Worm (Caenorhabditis elegans) whole organism, L2 larva: ENCODE measurements around the gene Y4C6B.7.
A peak's percentile ranks its signal among the peaks of the same experiment; 100 is the strongest.

ENCODE experiments used
- C34F6.9 ChIP-seq: fragments of 150-350 bp; optimal IDR thresholded peaks from 2 replicates; lab custom pipeline; 2014; ENCODE audit warnings: missing biosample characterization, missing genetic modification characterization
- F13H6.1 ChIP-seq: sonication (generic microtip); optimal IDR thresholded peaks from 2 replicates; lab custom pipeline; 2016; ENCODE audit warnings: missing genetic modification characterization, missing compliant biosample characterization
- R02D3.7 ChIP-seq: fragments of 150-350 bp; optimal IDR thresholded peaks from 2 replicates; lab custom pipeline; 2014; ENCODE audit warnings: missing biosample characterization, missing genetic modification characterization
- ZK546.5 ChIP-seq: sonication (generic microtip); optimal IDR thresholded peaks from 2 replicates; lab custom pipeline; 2017; ENCODE audit warnings: missing biosample characterization, missing genetic modification characterization
- alr-1 ChIP-seq: fragments of 150-350 bp; optimal IDR thresholded peaks from 2 replicates; lab custom pipeline; 2014; ENCODE audit warnings: missing biosample characterization, missing genetic modification characterization
- ama-1 ChIP-seq: fragments of 150-350 bp; optimal IDR thresholded peaks from 2 replicates; lab custom pipeline; 2018; ENCODE audit warnings: inconsistent platforms
- blmp-1 ChIP-seq: sonication (generic microtip); optimal IDR thresholded peaks from 2 replicates; lab custom pipeline; 2017; ENCODE audit warnings: missing genetic modification characterization, mild to moderate bottlenecking, missing compliant biosample characterization, antibody characterized with exemption, moderate library complexity; ENCODE audit not compliant: insufficient read depth
- ceh-16 ChIP-seq: fragments of 150-350 bp; optimal IDR thresholded peaks from 2 replicates; lab custom pipeline; 2014; ENCODE audit warnings: missing biosample characterization, missing genetic modification characterization
- crh-2 ChIP-seq: sonication (generic microtip); optimal IDR thresholded peaks from 2 replicates; lab custom pipeline; 2017; ENCODE audit warnings: missing biosample characterization, missing genetic modification characterization
- dmd-4 ChIP-seq: sonication (generic microtip); optimal IDR thresholded peaks from 2 replicates; lab custom pipeline; 2017; ENCODE audit warnings: missing biosample characterization, missing genetic modification characterization
- elt-1 ChIP-seq: fragments of 150-350 bp; optimal IDR thresholded peaks from 2 replicates; lab custom pipeline; 2014; ENCODE audit warnings: missing biosample characterization, missing genetic modification characterization
- elt-3 ChIP-seq: sonication (generic microtip); optimal IDR thresholded peaks from 2 replicates; lab custom pipeline; 2017; ENCODE audit warnings: missing biosample characterization, missing genetic modification characterization
- fos-1 ChIP-seq: fragments of 150-350 bp; optimal IDR thresholded peaks from 2 replicates; lab custom pipeline; 2014; ENCODE audit warnings: missing biosample characterization, missing genetic modification characterization
- gmeb-1 ChIP-seq: fragments of 150-350 bp; optimal IDR thresholded peaks from 2 replicates; lab custom pipeline; 2014; ENCODE audit warnings: missing biosample characterization, missing genetic modification characterization
- lin-11 ChIP-seq: fragments of 150-350 bp; sonication (generic microtip); optimal IDR thresholded peaks from 2 replicates; lab custom pipeline; 2014; ENCODE audit warnings: missing biosample characterization, missing genetic modification characterization, inconsistent platforms, mixed read lengths
- lin-13 ChIP-seq: fragments of 150-350 bp; optimal IDR thresholded peaks from 2 replicates; lab custom pipeline; 2014; ENCODE audit warnings: missing biosample characterization, missing genetic modification reagents, missing genetic modification characterization
- lin-39 ChIP-seq: fragments of 150-350 bp; optimal IDR thresholded peaks from 2 replicates; lab custom pipeline; 2014; ENCODE audit warnings: missing biosample characterization, missing genetic modification reagents, missing genetic modification characterization
- lsy-2 ChIP-seq, 2 experiments: fragments of 150-350 bp in 1 of 2; sonication (generic microtip) in 1 of 2; optimal IDR thresholded peaks; 2 replicates each; lab custom pipeline; 2014 to 2017; ENCODE audit warnings: missing biosample characterization in 2 of 2, missing genetic modification characterization in 2 of 2
- mab-5 ChIP-seq: fragments of 150-350 bp; optimal IDR thresholded peaks from 2 replicates; lab custom pipeline; 2014; ENCODE audit warnings: missing biosample characterization, missing genetic modification characterization
- mbf-1 ChIP-seq: sonication (generic microtip); optimal IDR thresholded peaks from 2 replicates; lab custom pipeline; 2017; ENCODE audit warnings: missing biosample characterization, missing genetic modification characterization
- nhr-11 ChIP-seq: fragments of 150-350 bp; optimal IDR thresholded peaks from 2 replicates; lab custom pipeline; 2014; ENCODE audit warnings: missing biosample characterization, missing genetic modification characterization
- nhr-12 ChIP-seq: fragments of 150-350 bp; optimal IDR thresholded peaks from 2 replicates; lab custom pipeline; 2014; ENCODE audit warnings: missing biosample characterization, missing genetic modification characterization
- nhr-129 ChIP-seq: fragments of 150-350 bp; optimal IDR thresholded peaks from 2 replicates; lab custom pipeline; 2014; ENCODE audit warnings: missing biosample characterization, missing genetic modification characterization
- nhr-237 ChIP-seq: fragments of 150-350 bp; optimal IDR thresholded peaks from 2 replicates; lab custom pipeline; 2014; ENCODE audit warnings: missing biosample characterization, missing genetic modification characterization
- nhr-25 ChIP-seq: fragments of 150-350 bp; sonication (generic microtip); optimal IDR thresholded peaks from 3 replicates; lab custom pipeline; 2014; ENCODE audit warnings: missing biosample characterization, missing genetic modification characterization
- nhr-6 ChIP-seq: fragments of 150-350 bp; optimal IDR thresholded peaks from 2 replicates; lab custom pipeline; 2014; ENCODE audit warnings: missing biosample characterization, missing genetic modification characterization
- peb-1 ChIP-seq: fragments of 150-350 bp; optimal IDR thresholded peaks from 2 replicates; lab custom pipeline; 2014; ENCODE audit warnings: missing biosample characterization, missing genetic modification characterization
- sem-4 ChIP-seq: fragments of 150-350 bp; optimal IDR thresholded peaks from 2 replicates; lab custom pipeline; 2014; ENCODE audit warnings: missing biosample characterization, missing genetic modification reagents, missing genetic modification characterization
- sma-3 ChIP-seq: sonication (generic microtip); optimal IDR thresholded peaks from 2 replicates; lab custom pipeline; 2016; ENCODE audit warnings: missing genetic modification reagents, missing genetic modification characterization, missing compliant biosample characterization
- sma-9 ChIP-seq, 2 experiments: fragments of 150-350 bp in 1 of 2; sonication (generic microtip) in 1 of 2; optimal IDR thresholded peaks; 2 replicates each; lab custom pipeline; 2014 to 2016; ENCODE audit warnings: missing genetic modification characterization in 2 of 2, mild to moderate bottlenecking in 1 of 2, missing biosample characterization in 1 of 2, missing compliant biosample characterization in 1 of 2, missing genetic modification reagents in 1 of 2, moderate library complexity in 1 of 2
- snpc-4 ChIP-seq: fragments of 150-350 bp; optimal IDR thresholded peaks from 2 replicates; lab custom pipeline; 2014; ENCODE audit warnings: missing biosample characterization, missing genetic modification characterization
- unc-39 ChIP-seq: fragments of 150-350 bp; optimal IDR thresholded peaks from 2 replicates; lab custom pipeline; 2014; ENCODE audit warnings: missing biosample characterization, missing genetic modification characterization
- unc-55 ChIP-seq: fragments of 150-350 bp; sonication (generic microtip); optimal IDR thresholded peaks from 3 replicates; lab custom pipeline; 2014; ENCODE audit warnings: missing biosample characterization, missing genetic modification reagents, missing genetic modification characterization
- unc-62 ChIP-seq: fragments of 150-350 bp; optimal IDR thresholded peaks from 2 replicates; lab custom pipeline; 2014; ENCODE audit warnings: missing biosample characterization, missing genetic modification reagents, missing genetic modification characterization
- zag-1 ChIP-seq: fragments of 150-350 bp; optimal IDR thresholded peaks from 2 replicates; lab custom pipeline; 2014; ENCODE audit warnings: missing biosample characterization, missing genetic modification characterization
- ztf-4 ChIP-seq: fragments of 150-350 bp; optimal IDR thresholded peaks from 2 replicates; lab custom pipeline; 2014; ENCODE audit warnings: missing biosample characterization, missing genetic modification characterization

Y4C6B.7 gene

DNA sequence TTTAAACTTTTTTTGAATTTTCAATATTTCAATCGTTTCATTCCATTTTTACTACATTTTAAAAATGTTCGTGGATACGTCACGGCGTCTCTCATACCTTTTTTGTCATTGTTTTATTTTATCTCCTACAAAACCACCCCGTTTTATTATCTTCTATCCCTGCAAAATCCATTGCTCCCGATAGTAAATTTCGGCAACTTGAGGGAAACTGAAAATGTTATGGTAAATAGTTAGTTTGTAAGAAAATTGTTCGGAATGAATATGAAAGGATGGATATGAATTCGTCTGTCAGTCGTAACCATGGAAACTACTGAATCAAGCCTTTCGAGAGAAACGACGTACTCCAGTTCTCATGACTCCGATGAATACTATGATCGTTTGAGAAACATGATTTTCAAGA lies 28.1 kb upstream of the Y4C6B.7 start, which contains the start of gene F41H10.2:
Gene F41H10.2, plus strand, starts transcription at position 301 of the 400 bp plus-strand sequence.
- TF ChIP-seq sma-3 (GFP tag; lab: Kevin White, UChicago) (no peak), ama-1 (lab: Kevin White, UChicago) (no peak), unc-39 (tag; lab: Kevin White, UChicago) (no peak), lin-13 (no peak), elt-3 (no peak), sem-4 (tag; lab: Kevin White, UChicago) (no peak), nhr-12 (tag; lab: Kevin White, UChicago) (no peak), lin-39 (tag; lab: Kevin White, UChicago) (no peak), peb-1 (no peak), alr-1 (no peak), elt-1 (tag; lab: Kevin White, UChicago) (no peak), nhr-237 (tag; lab: Kevin White, UChicago) (no peak)

DNA sequence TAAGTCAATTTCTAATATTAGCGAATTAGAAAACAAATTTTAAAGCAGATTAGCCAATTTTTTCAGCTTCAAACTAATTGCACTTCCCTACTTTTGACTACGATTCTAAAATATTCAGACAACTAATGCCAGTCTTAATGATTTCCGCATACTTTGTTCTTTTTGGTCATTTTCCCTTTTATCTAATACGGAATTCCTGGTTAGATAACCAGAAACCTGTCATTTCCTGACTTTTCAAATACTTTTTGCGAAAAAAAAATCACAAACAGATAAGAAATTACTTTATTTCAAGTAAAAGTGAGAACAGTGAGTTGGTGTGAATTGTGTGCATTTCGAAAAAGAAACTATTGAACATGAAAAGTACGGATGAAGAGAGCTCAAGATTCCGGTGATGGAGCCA lies 26.9 kb upstream of the Y4C6B.7 start:
- peak; percentile 51 for TF ChIP-seq fos-1 (tag; lab: Kevin White, UChicago)
- no peak for TF ChIP-seq gmeb-1 (tag; lab: Kevin White, UChicago)

DNA sequence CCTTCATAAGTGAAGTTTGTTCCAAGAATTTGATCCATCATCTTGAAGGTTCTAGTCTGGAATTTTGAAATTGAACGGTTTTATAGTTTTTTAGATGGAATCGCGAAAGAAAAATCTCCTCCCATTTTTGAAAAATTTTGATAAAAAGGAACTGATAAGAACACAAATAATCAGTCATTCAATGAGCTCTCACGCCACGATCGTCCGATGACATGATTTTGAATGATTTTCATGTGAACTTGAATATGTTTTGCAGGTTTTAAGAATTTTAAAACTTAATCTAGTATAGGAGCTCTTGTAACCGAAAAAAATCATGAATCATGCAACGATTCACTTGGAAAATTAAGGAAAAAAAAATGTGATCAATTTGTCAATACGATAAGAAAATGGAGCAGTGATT lies 23.8 kb upstream of the Y4C6B.7 start, which contains the start of gene elo-5:
Gene elo-5, minus strand, starts transcription at position 56 of the 400 bp plus-strand sequence.
- TF ChIP-seq sem-4 (tag; lab: Kevin White, UChicago) (no peak), fos-1 (tag; lab: Kevin White, UChicago) (peak; percentile 76), mab-5 (no peak)

DNA sequence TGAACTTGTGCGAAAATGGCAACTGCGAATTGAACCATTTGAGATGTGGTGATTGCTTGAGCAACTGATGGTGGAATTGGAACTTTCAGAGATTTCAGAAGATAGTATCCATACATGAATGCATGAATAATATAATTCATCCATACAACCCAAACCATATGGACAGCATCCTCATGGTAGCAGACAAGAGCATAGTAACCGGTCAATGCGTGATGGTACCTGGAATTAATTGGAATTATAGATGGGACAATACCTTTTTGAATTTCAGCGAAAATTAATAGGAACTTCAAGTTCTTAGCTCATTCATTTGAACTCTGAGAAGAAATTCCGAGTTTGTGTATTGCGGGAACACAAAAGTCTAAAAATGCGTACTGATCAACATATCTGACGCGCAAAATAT lies 21.7 kb upstream of the Y4C6B.7 start:
- TF ChIP-seq R02D3.7 (tag; lab: Kevin White, UChicago) (no peak), nhr-11 (tag; lab: Kevin White, UChicago) (no peak), dmd-4 (tag; lab: Kevin White, UChicago) (no peak), nhr-129 (tag; lab: Kevin White, UChicago) (no peak), unc-55 (GFP tag; lab: Kevin White, UChicago) (no peak)

DNA sequence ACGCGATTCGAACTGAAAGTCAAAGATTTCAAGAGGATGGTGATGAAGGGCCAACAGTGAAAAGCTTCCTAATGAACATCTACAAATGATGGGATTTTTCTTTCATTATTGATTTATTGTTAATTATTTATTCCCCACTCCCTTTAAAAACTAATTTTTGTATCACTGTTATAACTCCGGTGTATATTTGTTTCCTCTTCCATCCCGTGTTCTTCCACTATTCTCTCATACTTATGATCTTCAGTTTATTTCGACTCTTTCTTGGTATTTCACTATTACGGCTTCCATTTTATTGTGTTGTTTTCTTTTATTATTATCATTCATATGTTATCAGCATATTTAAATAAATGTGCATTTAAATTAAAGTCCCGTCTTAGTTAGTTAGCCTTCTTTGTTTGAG lies 21.1 kb upstream of the Y4C6B.7 start:
- peak; percentile 2 for TF ChIP-seq fos-1 (tag; lab: Kevin White, UChicago)
- no peak for TF ChIP-seq zag-1
- TF ChIP-seq sma-3 (GFP tag; lab: Kevin White, UChicago), result no peak

- TF ChIP-seq lsy-2 (tag; optimal IDR thresholded peaks at IDR 0.05; lab: Kevin White, UChicago), result peak in 1 of 2 experiments; percentile 26
- TF ChIP-seq nhr-6, result no peak
- TF ChIP-seq unc-62 (GFP tag; lab: Kevin White, UChicago), result no peak
- TF ChIP-seq unc-55 (GFP tag; lab: Kevin White, UChicago), result peak; percentile 53
- TF ChIP-seq blmp-1, result no peak
- TF ChIP-seq alr-1, result no peak
Observed at ce11 chrIV:5370914-5371313, 17.6 kb upstream of the Y4C6B.7 start.

ce11 chrIV:5369414-5369813 lies 16.1 kb upstream of the Y4C6B.7 start, which contains the start of gene F41H10.3:
Gene F41H10.3 (plus strand): TSS chrIV:5369801.
- TF ChIP-seq C34F6.9 (tag; lab: Kevin White, UChicago) (peak; percentile 2), lin-11 (tag; lab: Kevin White, UChicago) (no peak)

DNA sequence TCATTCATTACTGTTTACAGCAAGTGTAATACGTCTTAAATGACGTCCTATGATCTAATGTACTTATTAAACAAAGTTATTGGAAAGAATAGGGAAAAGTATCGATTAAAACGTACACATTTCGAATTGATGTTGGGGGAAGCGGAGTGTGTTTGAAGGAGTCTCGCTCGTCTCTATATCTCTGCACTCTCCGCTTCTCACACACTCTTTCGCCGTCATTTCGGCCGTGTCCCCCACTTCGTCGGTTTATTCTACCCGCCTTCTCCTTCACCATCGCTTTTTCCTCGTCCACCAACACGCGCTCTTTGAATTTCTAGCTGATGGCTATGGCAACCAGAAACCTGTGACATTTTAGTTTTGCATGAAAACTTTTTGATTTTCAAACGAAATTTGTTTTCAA lies 15.6 kb upstream of the Y4C6B.7 start:
- TF ChIP-seq sma-3 (GFP tag; lab: Kevin White, UChicago) (no peak), nhr-6 (no peak), ZK546.5 (no peak), sma-9 (GFP tag; optimal IDR thresholded peaks at IDR 0.05; lab: Kevin White, UChicago) (peak; percentile 11), sma-9 (tag; optimal IDR thresholded peaks at IDR 0.05; lab: Kevin White, UChicago) (no peak), nhr-25 (peak; percentile 20), mbf-1 (tag; lab: Kevin White, UChicago) (no peak), snpc-4 (tag; lab: Kevin White, UChicago) (peak; percentile 37), blmp-1 (no peak), C34F6.9 (tag; lab: Kevin White, UChicago) (peak; percentile 63), nhr-129 (tag; lab: Kevin White, UChicago) (peak; percentile 50), lsy-2 (tag; optimal IDR thresholded peaks at IDR 0.05; lab: Kevin White, UChicago) (peak in 1 of 2 experiments; percentile 45), unc-55 (GFP tag; lab: Kevin White, UChicago) (peak; percentile 52), R02D3.7 (tag; lab: Kevin White, UChicago) (no peak), ceh-16 (tag; lab: Kevin White, UChicago) (no peak), ztf-4 (no peak), F13H6.1 (peak; percentile 29), crh-2 (tag; lab: Kevin White, UChicago) (peak; percentile 34), nhr-11 (tag; lab: Kevin White, UChicago) (no peak)
